Worm (Caenorhabditis elegans) whole organism, mixed stage, embryonic: ENCODE results near the gene C31G12.1.

Experiments used
- snpc-4 ChIP-seq: fragments of 150-350 bp; optimal IDR thresholded peaks from 2 replicates; lab custom pipeline; 2014; ENCODE audit warnings: missing biosample characterization, missing genetic modification characterization
- unc-39 ChIP-seq: fragments of 150-350 bp; optimal IDR thresholded peaks from 2 replicates; lab custom pipeline; 2014; ENCODE audit warnings: missing biosample characterization, missing genetic modification characterization

DNA sequence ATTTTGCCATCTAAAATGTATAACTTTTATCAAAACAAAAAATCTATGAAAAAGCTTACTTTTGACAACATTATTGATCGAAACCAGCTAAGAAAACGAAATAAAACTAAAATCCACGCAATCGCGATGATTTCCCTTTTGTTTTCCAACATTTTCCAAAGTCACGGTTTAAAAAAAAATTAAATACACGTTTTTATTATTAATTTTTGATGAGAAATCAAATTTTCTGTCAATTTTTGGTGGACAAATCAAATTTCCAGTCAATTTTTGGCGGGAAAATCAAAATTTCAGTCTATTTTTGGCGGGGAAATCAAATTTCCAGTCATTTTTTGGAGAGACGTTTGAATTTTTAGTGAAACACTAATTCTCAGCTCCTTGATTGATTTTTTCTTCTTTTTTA, 15.0 kb upstream of the C31G12.1 start, which contains the start of gene C14A6.5:
- no peak for TF ChIP-seq snpc-4 (tag; lab: Kevin White, UChicago)
- no peak for TF ChIP-seq unc-39 (tag; lab: Kevin White, UChicago)
